Fruit fly (Drosophila melanogaster): Measurements from ENCODE around the gene DZIP1.

dm6 chr3R:24556554-24556953 is 41.5 kb downstream of the DZIP1 start:
- no peak for TF ChIP-seq cic (GFP tag; optimal IDR thresholded peaks at IDR 0.05)
- TF ChIP-seq toe (GFP tag; optimal IDR thresholded peaks at IDR 0.05): no peak
- TF ChIP-seq kay (GFP tag; ENCODE audit: borderline replicate concordance): no peak
- no peak for TF ChIP-seq tj (GFP tag; optimal IDR thresholded peaks at IDR 0.05)
- no peak for TF ChIP-seq cnc (optimal IDR thresholded peaks at IDR 0.05)
- TF ChIP-seq CG7101 (tag; optimal IDR thresholded peaks at IDR 0.05): no peak
- no peak for TF ChIP-seq Crg-1 (GFP tag; optimal IDR thresholded peaks at IDR 0.05)
- TF ChIP-seq Mnt (GFP tag; optimal IDR thresholded peaks at IDR 0.05): no peak
- TF ChIP-seq CG5204 (GFP tag; optimal IDR thresholded peaks at IDR 0.05): no peak
- no peak for TF ChIP-seq ovo (GFP tag; optimal IDR thresholded peaks at IDR 0.05)
- no peak for TF ChIP-seq Clk (GFP tag; optimal IDR thresholded peaks at IDR 0.05)
- TF ChIP-seq CG14711 (tag; optimal IDR thresholded peaks at IDR 0.05): no peak
- TF ChIP-seq CG12768 (GFP tag; optimal IDR thresholded peaks at IDR 0.05): no peak

All from whole organism, adult.